Fruit fly (Drosophila melanogaster) whole organism, embryonic: ENCODE results near the gene CG31798.

Experiments used
- ATbp ChIP-seq: fragments of 200-800 bp; sonication (Bioruptor generic); optimal IDR thresholded peaks from 2 replicates; lab custom pipeline; 2017; ENCODE audit warnings: missing biosample characterization, mild to moderate bottlenecking, missing genetic modification characterization, missing genetic modification reagents
- Blimp-1 ChIP-seq: fragments of 200-800 bp; sonication (Bioruptor generic); optimal IDR thresholded peaks from 3 replicates; lab custom pipeline; 2018; ENCODE audit warnings: missing biosample characterization, missing genetic modification characterization, mild to moderate bottlenecking, moderate library complexity, missing genetic modification reagents
- CG10462 ChIP-seq: fragments of 200-800 bp; sonication (Bioruptor generic); optimal IDR thresholded peaks from 2 replicates; lab custom pipeline; 2016; ENCODE audit warnings: missing biosample characterization, missing genetic modification characterization
- CG12299 ChIP-seq: fragments of 200-800 bp; sonication (Bioruptor generic); optimal IDR thresholded peaks from 2 replicates; lab custom pipeline; 2018; ENCODE audit warnings: missing biosample characterization, mild to moderate bottlenecking, missing genetic modification characterization
- CG14860 ChIP-seq: fragments of 200-800 bp; sonication (Bioruptor generic); IDR thresholded peaks from 3 replicates; pipeline ENCODE4 v1.3.6; 2022; ENCODE audit warnings: missing biosample characterization, missing genetic modification characterization; ENCODE audit not compliant: partially characterized antibody
- CG15601 ChIP-seq: fragments of 200-800 bp; sonication (Bioruptor generic); optimal IDR thresholded peaks from 3 replicates; lab custom pipeline; 2019; ENCODE audit warnings: missing biosample characterization, mild to moderate bottlenecking, missing genetic modification characterization, moderate library complexity
- CG15696 ChIP-seq: fragments of 200-800 bp; sonication (Bioruptor generic); optimal IDR thresholded peaks from 2 replicates; lab custom pipeline; 2019; ENCODE audit warnings: missing biosample characterization, mild to moderate bottlenecking, missing genetic modification characterization, moderate library complexity
- CG17802 ChIP-seq: fragments of 200-800 bp; sonication (Bioruptor generic); optimal IDR thresholded peaks from 2 replicates; lab custom pipeline; 2018; ENCODE audit warnings: missing biosample characterization, mild to moderate bottlenecking, missing genetic modification characterization, moderate library complexity
- CG17912 ChIP-seq: fragments of 200-800 bp; sonication (Bioruptor generic); optimal IDR thresholded peaks from 2 replicates; lab custom pipeline; 2018; ENCODE audit warnings: missing biosample characterization, mild to moderate bottlenecking, missing genetic modification characterization
- CG18599 ChIP-seq: fragments of 200-800 bp; sonication (Bioruptor generic); optimal IDR thresholded peaks from 3 replicates; lab custom pipeline; 2017; ENCODE audit warnings: missing biosample characterization, missing genetic modification characterization, mild to moderate bottlenecking, moderate library complexity, missing genetic modification reagents
- CG2875 ChIP-seq: fragments of 200-800 bp; sonication (Bioruptor generic); optimal IDR thresholded peaks from 2 replicates; lab custom pipeline; 2017; ENCODE audit warnings: missing biosample characterization, mild to moderate bottlenecking, missing genetic modification characterization, missing genetic modification reagents
- CG30020 ChIP-seq: fragments of 200-800 bp; optimal IDR thresholded peaks from 2 replicates; lab custom pipeline; 2019; ENCODE audit warnings: missing biosample characterization, mild to moderate bottlenecking, missing genetic modification characterization, moderate library complexity
- CG4707 ChIP-seq: fragments of 200-800 bp; sonication (Bioruptor generic); optimal IDR thresholded peaks from 2 replicates; lab custom pipeline; 2018; ENCODE audit warnings: missing biosample characterization, mild to moderate bottlenecking, missing genetic modification characterization, moderate library complexity
- CG6254 ChIP-seq: fragments of 200-800 bp; sonication (Bioruptor generic); optimal IDR thresholded peaks from 3 replicates; lab custom pipeline; 2017; ENCODE audit warnings: mild to moderate bottlenecking, missing biosample characterization, missing genetic modification reagents, missing genetic modification characterization
- CG6689 ChIP-seq: fragments of 200-800 bp; sonication (Bioruptor generic); IDR thresholded peaks from 2 replicates; pipeline ENCODE4 v1.3.6; 2022; ENCODE audit warnings: missing biosample characterization, missing genetic modification characterization
- CG6813 ChIP-seq: fragments of 200-800 bp; sonication (Bioruptor generic); optimal IDR thresholded peaks from 2 replicates; lab custom pipeline; 2017; ENCODE audit warnings: missing biosample characterization, missing genetic modification characterization, mild to moderate bottlenecking, moderate library complexity, missing genetic modification reagents
- CG7745 ChIP-seq: fragments of 200-800 bp; sonication (Bioruptor generic); optimal IDR thresholded peaks from 2 replicates; lab custom pipeline; 2018; ENCODE audit warnings: missing biosample characterization, mild to moderate bottlenecking, missing genetic modification characterization, moderate library complexity
- CG7963 ChIP-seq: fragments of 200-800 bp; sonication (Bioruptor generic); IDR thresholded peaks from 3 replicates; pipeline ENCODE4 v1.3.6; 2022; ENCODE audit warnings: missing biosample characterization, missing genetic modification characterization; ENCODE audit not compliant: partially characterized antibody
- CG9215 ChIP-seq: fragments of 200-800 bp; sonication (Bioruptor generic); IDR thresholded peaks from 2 replicates; pipeline ENCODE4 v1.3.6; 2022; ENCODE audit warnings: missing biosample characterization, missing genetic modification characterization
- Dbx ChIP-seq: fragments of 200-800 bp; sonication (Bioruptor generic); IDR thresholded peaks from 3 replicates; pipeline ENCODE4 v1.3.6; 2022; ENCODE audit warnings: missing biosample characterization, missing genetic modification characterization
- Doc2 ChIP-seq: fragments of 200-800 bp; sonication (Bioruptor generic); IDR thresholded peaks from 2 replicates; pipeline ENCODE4 v1.3.6; 2022; ENCODE audit warnings: missing biosample characterization, missing genetic modification characterization
- Hr78 ChIP-seq, 2 experiments: fragments of 200-800 bp in 1 of 2; fragments of >200 bp in 1 of 2; sonication (Bioruptor generic) in 1 of 2; optimal IDR thresholded peaks; 2 replicates each; lab custom pipeline; 2017 to 2019; ENCODE audit warnings: missing biosample characterization in 2 of 2, missing genetic modification characterization in 2 of 2, mild to moderate bottlenecking in 1 of 2, moderate library complexity in 1 of 2
- Mrtf ChIP-seq: fragments of 200-800 bp; sonication (Bioruptor generic); IDR thresholded peaks from 3 replicates; pipeline ENCODE4 v1.3.6; 2022; ENCODE audit warnings: missing biosample characterization, missing genetic modification characterization
- Neu2 ChIP-seq: fragments of 200-800 bp; sonication (Bioruptor generic); optimal IDR thresholded peaks from 3 replicates; lab custom pipeline; 2016; ENCODE audit warnings: missing biosample characterization, missing genetic modification characterization, borderline replicate concordance
- Usf ChIP-seq: fragments of 200-800 bp; sonication (Bioruptor generic); optimal IDR thresholded peaks from 2 replicates; lab custom pipeline; 2017; ENCODE audit warnings: missing genotype, missing biosample characterization, missing genetic modification characterization
- chinmo ChIP-seq: fragments of 200-800 bp; sonication (Bioruptor generic); IDR thresholded peaks from 4 replicates; pipeline ENCODE4 v1.3.6; 2022; ENCODE audit warnings: missing biosample characterization, missing genetic modification characterization; ENCODE audit not compliant: partially characterized antibody
- corto ChIP-seq: fragments of 200-800 bp; sonication (Bioruptor generic); optimal IDR thresholded peaks from 2 replicates; lab custom pipeline; 2016; ENCODE audit warnings: missing biosample characterization, mild to moderate bottlenecking, missing genetic modification characterization, moderate library complexity
- croc ChIP-seq: fragments of 200-800 bp; sonication (Bioruptor generic); conservative IDR thresholded peaks from 3 replicates; pipeline ENCODE4 v1.3.6; 2022; ENCODE audit warnings: missing biosample characterization, missing genetic modification characterization
- crp ChIP-seq, 2 experiments: fragments of 200-800 bp; sonication (Bioruptor generic); optimal IDR thresholded peaks; 2 replicates in 1 of 2; 3 replicates in 1 of 2; lab custom pipeline; 2017; ENCODE audit warnings: missing biosample characterization in 2 of 2, missing genetic modification characterization in 2 of 2, mild to moderate bottlenecking in 1 of 2, moderate library complexity in 1 of 2
- cwo ChIP-seq: fragments of 200-800 bp; sonication (Bioruptor generic); optimal IDR thresholded peaks from 3 replicates; lab custom pipeline; 2017; ENCODE audit warnings: missing biosample characterization, missing genetic modification characterization, mild to moderate bottlenecking, moderate library complexity, missing genetic modification reagents
- danr ChIP-seq: fragments of 200-800 bp; sonication (Bioruptor generic); IDR thresholded peaks from 2 replicates; pipeline ENCODE4 v1.3.6; 2022; ENCODE audit warnings: missing biosample characterization, missing genetic modification characterization
- ems ChIP-seq: fragments of 200-800 bp; sonication (Bioruptor generic); optimal IDR thresholded peaks from 3 replicates; lab custom pipeline; 2016; ENCODE audit warnings: missing biosample characterization, missing genetic modification characterization
- hkb ChIP-seq, 2 experiments: fragments of 200-800 bp in 1 of 2; fragments of >200 bp in 1 of 2; sonication (Bioruptor generic) in 1 of 2; IDR thresholded peaks in 1 of 2; optimal IDR thresholded peaks in 1 of 2; 2 replicates each; pipeline versions ENCODE4 v1.3.6 to Lab custom; 2017 to 2022; ENCODE audit warnings: missing biosample characterization in 1 of 2, missing genetic modification characterization in 1 of 2
- ind ChIP-seq: fragments of 200-800 bp; sonication (Bioruptor generic); optimal IDR thresholded peaks from 3 replicates; lab custom pipeline; 2016; ENCODE audit warnings: missing biosample characterization, missing genetic modification characterization
- jigr1 ChIP-seq: fragments of 200-800 bp; sonication (Bioruptor generic); IDR thresholded peaks from 3 replicates; pipeline ENCODE4 v1.3.6; 2022; ENCODE audit warnings: missing biosample characterization, missing genetic modification characterization
- lmd ChIP-seq: fragments of 200-800 bp; sonication (Bioruptor generic); IDR thresholded peaks from 2 replicates; pipeline ENCODE4 v1.3.6; 2022; ENCODE audit warnings: missing biosample characterization, missing genetic modification characterization
- mam ChIP-seq: fragments of 200-800 bp; sonication (Bioruptor generic); optimal IDR thresholded peaks from 3 replicates; lab custom pipeline; 2016; ENCODE audit warnings: missing biosample characterization, missing genetic modification characterization
- nom ChIP-seq: fragments of 200-800 bp; sonication (Bioruptor generic); optimal IDR thresholded peaks from 2 replicates; lab custom pipeline; 2017; ENCODE audit warnings: missing biosample characterization, missing genetic modification characterization, mild to moderate bottlenecking, moderate library complexity, missing genetic modification reagents
- pan ChIP-seq, 4 experiments: fragments of >200 bp in 3 of 4; fragments of 200-800 bp in 1 of 4; sonication (Bioruptor generic) in 1 of 4; optimal IDR thresholded peaks in 3 of 4; IDR thresholded peaks in 1 of 4; 2 replicates each; pipeline versions ENCODE4 v1.3.6 to Lab custom; 2017 to 2022; ENCODE audit warnings: missing biosample characterization in 2 of 4, missing genetic modification characterization in 2 of 4, mixed read lengths in 1 of 4
- pnt ChIP-seq: fragments of 200-800 bp; sonication (Bioruptor generic); optimal IDR thresholded peaks from 3 replicates; lab custom pipeline; 2016; ENCODE audit warnings: missing biosample characterization, missing genetic modification characterization
- repo ChIP-seq: fragments of 200-800 bp; sonication (Bioruptor generic); optimal IDR thresholded peaks from 2 replicates; lab custom pipeline; 2016; ENCODE audit warnings: missing biosample characterization, missing genetic modification characterization
- row ChIP-seq: fragments of 200-800 bp; sonication (Bioruptor generic); IDR thresholded peaks from 3 replicates; pipeline ENCODE4 v1.3.6; 2022; ENCODE audit warnings: missing biosample characterization, missing genetic modification characterization
- slbo ChIP-seq: fragments of 200-800 bp; sonication (Bioruptor generic); IDR thresholded peaks from 2 replicates; pipeline ENCODE4 v1.3.6; 2022; ENCODE audit warnings: missing biosample characterization, missing genetic modification characterization
- slou ChIP-seq: fragments of 200-800 bp; sonication (Bioruptor generic); optimal IDR thresholded peaks from 3 replicates; lab custom pipeline; 2016; ENCODE audit warnings: missing biosample characterization, missing genetic modification characterization
- tll ChIP-seq, 2 experiments: fragments of 200-800 bp in 1 of 2; fragments of >200 bp in 1 of 2; sonication (Bioruptor generic) in 1 of 2; optimal IDR thresholded peaks; 2 replicates each; lab custom pipeline; 2017 to 2019; ENCODE audit warnings: missing biosample characterization in 2 of 2, missing genetic modification characterization in 2 of 2, mild to moderate bottlenecking in 1 of 2, moderate library complexity in 1 of 2
- twi ChIP-seq: fragments of 200-800 bp; optimal IDR thresholded peaks from 2 replicates; lab custom pipeline; 2019; ENCODE audit warnings: missing biosample characterization, mild to moderate bottlenecking, missing genetic modification characterization, moderate library complexity

CG31798 gene

dm6 chr2L:19425765-19426329 is 31.9 kb downstream of the CG31798 start (continued):
- TF ChIP-seq Hr78 (GFP tag; optimal IDR thresholded peaks at IDR 0.05; lab: Kevin White, UChicago) = peak in 1 of 2 experiments; percentile 66
- no peak for TF ChIP-seq CG12299 (tag; lab: Kevin White, UChicago)
- TF ChIP-seq CG15601 (tag; lab: Kevin White, UChicago) = peak; percentile 18
- TF ChIP-seq slou (GFP tag; lab: Kevin White, UChicago) = peak; percentile 44
- TF ChIP-seq jigr1 (GFP tag; lab: Robert Waterston, UW) = no peak
- TF ChIP-seq CG18599 (GFP tag; lab: Kevin White, UChicago) = peak; percentile 80
- peak; percentile 54; the same call in 1 of the 2 replicates for TF ChIP-seq CG9215 (GFP tag; lab: Robert Waterston, UW)
- peak; percentile 54 for TF ChIP-seq CG2875 (GFP tag; lab: Kevin White, UChicago)
- TF ChIP-seq chinmo (GFP tag; lab: Robert Waterston, UW) = no peak
- TF ChIP-seq CG17802 = peak; percentile 36
- peak; percentile 73 for TF ChIP-seq CG17912 (GFP tag; lab: Kevin White, UChicago)
- peak; percentile 85 for TF ChIP-seq slbo (GFP tag; lab: Robert Waterston, UW)
- no peak for TF ChIP-seq crp (GFP tag; optimal IDR thresholded peaks at IDR 0.05; lab: Kevin White, UChicago)
- TF ChIP-seq CG7745 = peak; percentile 95
- TF ChIP-seq CG6254 (GFP tag; lab: Kevin White, UChicago) = peak; percentile 71
- no peak for TF ChIP-seq ems (GFP tag; lab: Kevin White, UChicago)
- peak; percentile 59 for TF ChIP-seq mam (GFP tag; lab: Kevin White, UChicago)
- peak; percentile 64; the same call in 1 of the 2 replicates for TF ChIP-seq CG6689 (GFP tag; lab: Robert Waterston, UW)
- TF ChIP-seq danr (GFP tag; lab: Robert Waterston, UW) = peak; percentile 50; the same call in 1 of the 2 replicates
- TF ChIP-seq tll (GFP tag; optimal IDR thresholded peaks at IDR 0.05; lab: Kevin White, UChicago) = peak; percentile 19 to 91
- TF ChIP-seq CG6813 = peak; percentile 75
- TF ChIP-seq Dbx = peak; percentile 43; the same call in 2 of the 3 replicates
- peak; percentile 39 for TF ChIP-seq Usf (GFP tag; lab: Kevin White, UChicago)
- no peak for TF ChIP-seq CG14860 (GFP tag; lab: Robert Waterston, UW)
- TF ChIP-seq croc (GFP tag; lab: Robert Waterston, UW) = 0 out of 3 replicates have a peak, but pooled peaks have one; percentile 35
- no peak for TF ChIP-seq CG10462 (GFP tag; lab: Kevin White, UChicago)
- TF ChIP-seq ATbp (GFP tag; lab: Kevin White, UChicago) = peak; percentile 60
- peak; percentile 76 for TF ChIP-seq ind
- TF ChIP-seq CG30020 (tag; lab: Kevin White, UChicago) = peak; percentile 34
- TF ChIP-seq pnt (GFP tag; lab: Kevin White, UChicago) = peak; percentile 55
- 0 out of 3 replicates have a peak, but pooled peaks have one; percentile 32 for TF ChIP-seq Mrtf
- no peak for TF ChIP-seq nom
- peak; percentile 60 for TF ChIP-seq CG15696 (tag; lab: Kevin White, UChicago)
- TF ChIP-seq hkb (optimal IDR thresholded peaks at IDR 0.05; lab: Kevin White, UChicago) = no peak
- TF ChIP-seq hkb (GFP tag; IDR thresholded peaks at IDR 0.05; lab: Robert Waterston, UW) = peak; percentile 63
- TF ChIP-seq lmd (GFP tag; lab: Robert Waterston, UW) = peak; percentile 73
- TF ChIP-seq CG7963 = no peak
- TF ChIP-seq corto = peak; percentile 11
- peak; percentile 2 for TF ChIP-seq CG4707
- no peak for TF ChIP-seq Neu2 (GFP tag; lab: Kevin White, UChicago)
- TF ChIP-seq Doc2 (GFP tag; lab: Robert Waterston, UW) = no peak
- no peak for TF ChIP-seq pan (optimal IDR thresholded peaks at IDR 0.05; lab: Kevin White, UChicago)
- peak in 1 of 2 experiments; percentile 79 for TF ChIP-seq pan (GFP tag; optimal IDR thresholded peaks at IDR 0.05 in 1 of 2, IDR thresholded peaks at IDR 0.05 in 1 of 2)
- peak; percentile 72 for TF ChIP-seq cwo (GFP tag; lab: Kevin White, UChicago)
- TF ChIP-seq row (GFP tag; lab: Robert Waterston, UW) = peak; percentile 87
- TF ChIP-seq repo (GFP tag; lab: Kevin White, UChicago) = peak; percentile 47
- TF ChIP-seq twi = peak; percentile 45
- TF ChIP-seq Blimp-1 (GFP tag; lab: Kevin White, UChicago) = peak; percentile 66
